Fruit fly (Drosophila melanogaster): ENCODE data around the gene CG3226.
A peak's percentile ranks its signal among the peaks of the same experiment; 100 is the strongest.

dm6 chrX:6638123-6638522, 15.9 kb downstream of the CG3226 start:
- peak; percentile 16; the same call in 1 of the 2 replicates for TF ChIP-seq chm (GFP tag; IDR thresholded peaks at IDR 0.05)
- TF ChIP-seq Chrac-16 (GFP tag; optimal IDR thresholded peaks at IDR 0.05), result no peak
- no peak for TF ChIP-seq exex (tag; optimal IDR thresholded peaks at IDR 0.05)
- no peak for TF ChIP-seq Trl (optimal IDR thresholded peaks at IDR 0.05)
- no peak for TF ChIP-seq Trl (GFP tag; optimal IDR thresholded peaks at IDR 0.05)
- no peak for TF ChIP-seq Dll (GFP tag; IDR thresholded peaks at IDR 0.05; ENCODE audit: partially characterized antibody)
- no peak for TF ChIP-seq bbx (GFP tag; IDR thresholded peaks at IDR 0.05; ENCODE audit: partially characterized antibody)
- TF ChIP-seq abd-A (tag; optimal IDR thresholded peaks at IDR 0.05), result no peak

Measured in whole organism, embryonic.